Worm (Caenorhabditis elegans) whole organism, L4 larva: ENCODE results near the gene bbln-1.

Source experiments
- F26F4.8 ChIP-seq: fragments of 200-800 bp; sonication (Bioruptor generic); conservative IDR thresholded peaks from 2 replicates; pipeline ENCODE4 v1.3.6; 2022; ENCODE audit warnings: missing genetic modification characterization, missing compliant biosample characterization
- F37D6.2 ChIP-seq: sonication (generic microtip); optimal IDR thresholded peaks from 2 replicates; lab custom pipeline; 2016; ENCODE audit warnings: mild to moderate bottlenecking, missing genetic modification characterization, missing compliant biosample characterization
- F49E8.2 ChIP-seq: sonication (generic microtip); optimal IDR thresholded peaks from 2 replicates; lab custom pipeline; 2016; ENCODE audit warnings: missing compliant biosample characterization, mild to moderate bottlenecking, missing genetic modification characterization, borderline replicate concordance
- Y75B8A.6 ChIP-seq: fragments of 200-800 bp; sonication (Bioruptor generic); IDR thresholded peaks from 2 replicates; pipeline ENCODE4 v1.3.6; 2022; ENCODE audit warnings: missing genetic modification reagents, missing genetic modification characterization, missing compliant biosample characterization
- ZK546.5 ChIP-seq, 2 experiments: sonication (generic microtip); optimal IDR thresholded peaks; 2 replicates each; lab custom pipeline; 2017; ENCODE audit warnings: missing biosample characterization in 2 of 2, missing genetic modification characterization in 2 of 2
- aha-1 ChIP-seq: fragments of 150-350 bp; peaks from one replicate; lab custom pipeline; 2014; ENCODE audit warnings: missing biosample characterization, missing genetic modification characterization
- attf-4 ChIP-seq: sonication (generic microtip); optimal IDR thresholded peaks from 3 replicates; lab custom pipeline; 2017; ENCODE audit warnings: missing biosample characterization, missing genetic modification characterization
- ceh-20 ChIP-seq: fragments of 200-800 bp; sonication (Bioruptor generic); IDR thresholded peaks from 2 replicates; pipeline ENCODE4 v1.3.6; 2022; ENCODE audit warnings: missing genetic modification reagents, missing genetic modification characterization, missing compliant biosample characterization
- ceh-28 ChIP-seq: fragments of 150-350 bp; optimal IDR thresholded peaks from 2 replicates; lab custom pipeline; 2014; ENCODE audit warnings: missing biosample characterization, missing genetic modification reagents, missing genetic modification characterization
- ceh-32 ChIP-seq: sonication (generic microtip); optimal IDR thresholded peaks from 2 replicates; lab custom pipeline; 2016; ENCODE audit warnings: mild to moderate bottlenecking, missing genetic modification characterization, missing compliant biosample characterization; ENCODE audit not compliant: poor library complexity
- ceh-82 ChIP-seq: sonication (generic microtip); optimal IDR thresholded peaks from 2 replicates; lab custom pipeline; 2017; ENCODE audit warnings: missing biosample characterization, missing genetic modification characterization
- ces-1 ChIP-seq: fragments of 150-350 bp; sonication (generic microtip); optimal IDR thresholded peaks from 4 replicates; lab custom pipeline; 2014; ENCODE audit warnings: missing biosample characterization, missing genetic modification reagents, missing genetic modification characterization
- ctbp-1 ChIP-seq: fragments of 200-800 bp; sonication (Bioruptor generic); IDR thresholded peaks from 2 replicates; pipeline ENCODE4 v1.3.6; 2022; ENCODE audit warnings: missing genetic modification reagents, missing genetic modification characterization, missing compliant biosample characterization
- daf-12 ChIP-seq: fragments of 150-350 bp; optimal IDR thresholded peaks from 2 replicates; lab custom pipeline; 2014; ENCODE audit warnings: missing biosample characterization, missing genetic modification reagents, missing genetic modification characterization
- fkh-10 ChIP-seq: fragments of 150-350 bp; optimal IDR thresholded peaks from 2 replicates; lab custom pipeline; 2014; ENCODE audit warnings: missing biosample characterization, missing genetic modification reagents, missing genetic modification characterization
- fos-1 ChIP-seq: fragments of 150-350 bp; optimal IDR thresholded peaks from 2 replicates; lab custom pipeline; 2014; ENCODE audit warnings: missing biosample characterization, missing genetic modification characterization
- hlh-11 ChIP-seq: fragments of 200-800 bp; sonication (Bioruptor generic); optimal IDR thresholded peaks from 2 replicates; lab custom pipeline; 2018; ENCODE audit warnings: mild to moderate bottlenecking, missing genetic modification characterization, missing compliant biosample characterization
- hlh-30 ChIP-seq: sonication (generic microtip); optimal IDR thresholded peaks from 2 replicates; lab custom pipeline; 2017; ENCODE audit warnings: antibody characterized with exemption, mild to moderate bottlenecking, missing genetic modification characterization, missing compliant biosample characterization; ENCODE audit not compliant: insufficient read depth
- lim-7 ChIP-seq: fragments of 200-800 bp; sonication (Bioruptor generic); IDR thresholded peaks from 2 replicates; pipeline ENCODE4 v1.3.6; 2022; ENCODE audit warnings: missing genetic modification characterization, missing compliant biosample characterization
- lin-1 ChIP-seq: fragments of 200-800 bp; sonication (Bioruptor generic); IDR thresholded peaks from 2 replicates; pipeline ENCODE4 v1.3.6; 2022; ENCODE audit warnings: missing genetic modification reagents, missing genetic modification characterization, missing compliant biosample characterization
- lin-38 ChIP-seq: fragments of 200-800 bp; sonication (Bioruptor generic); IDR thresholded peaks from 2 replicates; pipeline ENCODE4 v1.3.6; 2022; ENCODE audit warnings: missing genetic modification reagents, missing genetic modification characterization, missing compliant biosample characterization
- madf-5 ChIP-seq, 2 experiments: fragments of 200-800 bp; sonication (Bioruptor generic); IDR thresholded peaks; 2 replicates each; pipeline ENCODE4 v1.3.6; 2022; ENCODE audit warnings: missing compliant biosample characterization in 2 of 2, missing genetic modification characterization in 2 of 2
- mdl-1 ChIP-seq, 2 experiments: fragments of 150-350 bp in 1 of 2; sonication (generic microtip) in 1 of 2; optimal IDR thresholded peaks; 2 replicates each; lab custom pipeline; 2014 to 2017; ENCODE audit warnings: missing biosample characterization in 2 of 2, missing genetic modification characterization in 2 of 2
- mdt-29 ChIP-seq: fragments of 200-800 bp; sonication (Bioruptor generic); IDR thresholded peaks from 2 replicates; pipeline ENCODE4 v1.3.6; 2022; ENCODE audit warnings: missing genetic modification reagents, missing genetic modification characterization, missing compliant biosample characterization
- mes-2 ChIP-seq: sonication (generic microtip); optimal IDR thresholded peaks from 2 replicates; lab custom pipeline; 2016; ENCODE audit warnings: missing genotype, mild to moderate bottlenecking, missing genetic modification characterization, missing compliant biosample characterization; ENCODE audit not compliant: poor library complexity, severe bottlenecking
- mxl-2 ChIP-seq: fragments of 200-800 bp; sonication (Bioruptor generic); conservative IDR thresholded peaks from 2 replicates; pipeline ENCODE4 v1.3.6; 2022; ENCODE audit warnings: missing genetic modification reagents, missing genetic modification characterization, missing compliant biosample characterization
- mxl-3 ChIP-seq: fragments of 200-800 bp; sonication (Bioruptor generic); optimal IDR thresholded peaks from 2 replicates; lab custom pipeline; 2018; ENCODE audit warnings: mild to moderate bottlenecking, missing genetic modification characterization, missing compliant biosample characterization
- nhr-10 ChIP-seq: fragments of 150-350 bp; optimal IDR thresholded peaks from 2 replicates; lab custom pipeline; 2014; ENCODE audit warnings: missing biosample characterization, missing genetic modification characterization
- nhr-11 ChIP-seq: fragments of 150-350 bp; optimal IDR thresholded peaks from 2 replicates; lab custom pipeline; 2014; ENCODE audit warnings: missing biosample characterization, missing genetic modification characterization
- nhr-237 ChIP-seq: sonication (generic microtip); optimal IDR thresholded peaks from 2 replicates; lab custom pipeline; 2017; ENCODE audit warnings: missing biosample characterization, missing genetic modification characterization
- nhr-48 ChIP-seq: sonication (generic microtip); optimal IDR thresholded peaks from 2 replicates; lab custom pipeline; 2016; ENCODE audit warnings: mild to moderate bottlenecking, missing genetic modification characterization, missing compliant biosample characterization
- nhr-6 ChIP-seq: fragments of 150-350 bp; optimal IDR thresholded peaks from 2 replicates; lab custom pipeline; 2014; ENCODE audit warnings: missing biosample characterization, missing genetic modification characterization
- php-3 ChIP-seq: fragments of 200-800 bp; sonication (Bioruptor generic); IDR thresholded peaks from 2 replicates; pipeline ENCODE4 v1.3.6; 2022; ENCODE audit warnings: missing genetic modification reagents, missing genetic modification characterization, missing compliant biosample characterization
- saeg-2 ChIP-seq: fragments of 200-800 bp; sonication (Bioruptor generic); IDR thresholded peaks from 2 replicates; pipeline ENCODE4 v1.3.6; 2022; ENCODE audit warnings: missing genetic modification reagents, missing genetic modification characterization, missing compliant biosample characterization
- set-16 ChIP-seq: fragments of 200-800 bp; sonication (Bioruptor generic); IDR thresholded peaks from 2 replicates; pipeline ENCODE4 v1.3.6; 2022; ENCODE audit warnings: missing genetic modification reagents, missing genetic modification characterization, missing compliant biosample characterization
- spr-3 ChIP-seq: fragments of 200-800 bp; sonication (Bioruptor generic); optimal IDR thresholded peaks from 2 replicates; lab custom pipeline; 2018; ENCODE audit warnings: mild to moderate bottlenecking, missing genetic modification characterization, missing compliant biosample characterization
- tra-1 ChIP-seq: fragments of 200-800 bp; sonication (Bioruptor generic); IDR thresholded peaks from 2 replicates; pipeline ENCODE4 v1.3.6; 2022; ENCODE audit warnings: missing genetic modification reagents, missing genetic modification characterization, missing compliant biosample characterization
- unc-39 ChIP-seq: sonication (generic microtip); optimal IDR thresholded peaks from 2 replicates; lab custom pipeline; 2017; ENCODE audit warnings: missing biosample characterization, missing genetic modification characterization
- vab-7 ChIP-seq: fragments of 200-800 bp; sonication (Bioruptor generic); IDR thresholded peaks from 2 replicates; pipeline ENCODE4 v1.3.6; 2022; ENCODE audit warnings: missing genetic modification reagents, missing genetic modification characterization, missing compliant biosample characterization
- zfp-2 ChIP-seq: sonication (generic microtip); optimal IDR thresholded peaks from 2 replicates; lab custom pipeline; 2016; ENCODE audit warnings: mild to moderate bottlenecking, missing genetic modification characterization, missing compliant biosample characterization
- zfp-3 ChIP-seq: fragments of 200-800 bp; sonication (Bioruptor generic); conservative IDR thresholded peaks from 2 replicates; pipeline ENCODE4 v1.3.6; 2022; ENCODE audit warnings: missing genetic modification reagents, missing genetic modification characterization, missing compliant biosample characterization
- ztf-11 ChIP-seq: fragments of 150-350 bp; optimal IDR thresholded peaks from 2 replicates; lab custom pipeline; 2014; ENCODE audit warnings: missing biosample characterization, missing genetic modification characterization
- ztf-7 ChIP-seq: fragments of 150-350 bp; optimal IDR thresholded peaks from 2 replicates; lab custom pipeline; 2014; ENCODE audit warnings: missing biosample characterization, missing genetic modification characterization

The bbln-1 gene

ce11 chrX:3127626-3128142, 24.6 kb downstream of the bbln-1 start (continued):
- no peak for TF ChIP-seq fos-1 (tag; lab: Kevin White, UChicago)
- no peak for TF ChIP-seq daf-12
- peak; percentile 60 for TF ChIP-seq ceh-28 (tag; lab: Kevin White, UChicago)
- TF ChIP-seq ces-1 (GFP tag; lab: Kevin White, UChicago), result peak; percentile 21
- peak; percentile 72 for TF ChIP-seq tra-1 (GFP tag; lab: Robert Waterston, UW)
- TF ChIP-seq spr-3 (GFP tag; lab: Kevin White, UChicago), result peak; percentile 36
- peak; percentile 95 for TF ChIP-seq set-16 (GFP tag; lab: Robert Waterston, UW)
- no peak for TF ChIP-seq ceh-82 (tag; lab: Kevin White, UChicago)
- TF ChIP-seq vab-7, result peak; percentile 66
- TF ChIP-seq php-3, result peak; percentile 17; the same call in 1 of the 2 replicates
- peak; percentile 46 for TF ChIP-seq zfp-2 (tag; lab: Kevin White, UChicago)
- TF ChIP-seq ZK546.5 (tag; optimal IDR thresholded peaks at IDR 0.05; lab: Kevin White, UChicago), result peak in 1 of 2 experiments; percentile 50
- peak; percentile 74 for TF ChIP-seq nhr-10 (tag; lab: Kevin White, UChicago)
- peak; percentile 25; the same call in 1 of the 2 replicates for TF ChIP-seq lin-1 (GFP tag; lab: Robert Waterston, UW)
- TF ChIP-seq unc-39, result peak; percentile 65
- peak; percentile 83 for TF ChIP-seq nhr-6 (tag; lab: Kevin White, UChicago)
- TF ChIP-seq nhr-237, result no peak
- TF ChIP-seq F26F4.8 (GFP tag; lab: Robert Waterston, UW), result no peak
- TF ChIP-seq lim-7, result 0 out of 2 replicates have a peak, but pooled peaks have one; percentile 39
- peak; percentile 98 for TF ChIP-seq aha-1 (tag; lab: Kevin White, UChicago)
- peak; percentile 92 for TF ChIP-seq mxl-3 (GFP tag; lab: Kevin White, UChicago)
- TF ChIP-seq hlh-11 (tag; lab: Kevin White, UChicago), result peak; percentile 98
- peak; percentile 95 for TF ChIP-seq ctbp-1
- TF ChIP-seq ceh-20 (GFP tag; lab: Robert Waterston, UW), result peak; percentile 90
- peak; percentile 69 for TF ChIP-seq lin-38 (GFP tag; lab: Robert Waterston, UW)
- TF ChIP-seq F37D6.2 (tag; lab: Kevin White, UChicago), result peak; percentile 76
- peak; percentile 16 for TF ChIP-seq attf-4 (tag; lab: Kevin White, UChicago)
- peak; percentile 64; the same call in 1 of the 2 replicates for TF ChIP-seq saeg-2
- 0 out of 2 replicates have a peak, but pooled peaks have one; percentile 32 for TF ChIP-seq mdt-29 (GFP tag; lab: Robert Waterston, UW)
- TF ChIP-seq mes-2 (tag; lab: Kevin White, UChicago), result peak; percentile 83
- no peak for TF ChIP-seq madf-5 (GFP tag; IDR thresholded peaks at IDR 0.05; lab: Robert Waterston, UW)
- TF ChIP-seq zfp-3 (GFP tag; lab: Robert Waterston, UW), result peak; percentile 54; the same call in 1 of the 2 replicates
- no peak; the same call in 1 of the 2 replicates for TF ChIP-seq mxl-2 (GFP tag; lab: Robert Waterston, UW)
- TF ChIP-seq ztf-7 (tag; lab: Kevin White, UChicago), result peak; percentile 24
- TF ChIP-seq ztf-11, result no peak
- peak; percentile 91 for TF ChIP-seq nhr-11 (tag; lab: Kevin White, UChicago)
- peak; percentile 91 for TF ChIP-seq fkh-10 (GFP tag; lab: Kevin White, UChicago)
- peak; percentile 86 for TF ChIP-seq hlh-30 (tag; lab: Kevin White, UChicago)
- peak; percentile 85 to 90 for TF ChIP-seq mdl-1 (tag; optimal IDR thresholded peaks at IDR 0.05; lab: Kevin White, UChicago)

- TF ChIP-seq ceh-32 (tag; lab: Kevin White, UChicago), result no peak
- TF ChIP-seq F49E8.2, result no peak
- TF ChIP-seq nhr-48 (tag; lab: Kevin White, UChicago), result no peak
- no peak for TF ChIP-seq F26F4.8 (GFP tag; lab: Robert Waterston, UW)
- no peak for TF ChIP-seq hlh-30 (tag; lab: Kevin White, UChicago)
- TF ChIP-seq Y75B8A.6 (GFP tag; lab: Robert Waterston, UW), result no peak
Measured at ce11 chrX:3126979-3127378, 25.3 kb downstream of the bbln-1 start, which contains the start of gene spc-1. Gene spc-1, minus strand, starts transcription at chrX:3127079.
